Worm (Caenorhabditis elegans) whole organism, early embryonic: ENCODE measurements around the gene snai-1.

ENCODE experiments used
- F13C5.2 ChIP-seq: sonication (generic microtip); optimal IDR thresholded peaks from 2 replicates; lab custom pipeline; 2017; ENCODE audit warnings: mild to moderate bottlenecking, missing genetic modification characterization, inconsistent platforms, missing compliant biosample characterization
- ama-1 ChIP-seq: fragments of 150-350 bp; optimal IDR thresholded peaks from 2 replicates; lab custom pipeline; 2014
- ceh-13 ChIP-seq: fragments of 200-800 bp; sonication (Bioruptor generic); optimal IDR thresholded peaks from 2 replicates; lab custom pipeline; 2018; ENCODE audit warnings: mild to moderate bottlenecking, missing genetic modification characterization, missing compliant biosample characterization
- ets-7 ChIP-seq: sonication (generic microtip); optimal IDR thresholded peaks from 2 replicates; lab custom pipeline; 2016; ENCODE audit warnings: missing genotype, missing genetic modification characterization, missing compliant biosample characterization
- flt-1 ChIP-seq: fragments of 200-800 bp; sonication (Bioruptor generic); IDR thresholded peaks from 2 replicates; pipeline ENCODE4 v1.3.6; 2022; ENCODE audit warnings: missing genetic modification characterization, missing compliant biosample characterization
- tbx-11 ChIP-seq: fragments of 200-800 bp; sonication (Bioruptor generic); IDR thresholded peaks from 2 replicates; pipeline ENCODE4 v1.3.6; 2022; ENCODE audit warnings: missing genetic modification characterization, missing compliant biosample characterization
- tbx-37 ChIP-seq: fragments of 200-800 bp; sonication (Bioruptor generic); conservative IDR thresholded peaks from 2 replicates; pipeline ENCODE4 v1.3.6; 2022; ENCODE audit warnings: missing genetic modification reagents, missing genetic modification characterization, missing compliant biosample characterization

- TF ChIP-seq ama-1 (lab: Kevin White, UChicago): no peak
- TF ChIP-seq ets-7: no peak
- no peak for TF ChIP-seq F13C5.2
- TF ChIP-seq flt-1: no peak
- TF ChIP-seq tbx-11: no peak
- no peak for TF ChIP-seq ceh-13 (GFP tag; lab: Kevin White, UChicago)
- no peak for TF ChIP-seq tbx-37
These were observed 4.0 kb downstream of the snai-1 start for ce11 chrIV:309526-309925.
